Fruit fly (Drosophila melanogaster) whole organism, prepupa: Measurements from ENCODE around the gene CG13073.

Source experiments
- CG8319 ChIP-seq: fragments of 200-800 bp; sonication (Bioruptor generic); optimal IDR thresholded peaks from 3 replicates; lab custom pipeline; 2016; ENCODE audit warnings: missing biosample characterization, missing genetic modification characterization
- Lpt ChIP-seq: fragments of 200-800 bp; sonication (Bioruptor generic); optimal IDR thresholded peaks from 3 replicates; lab custom pipeline; 2016; ENCODE audit warnings: missing biosample characterization, missing genetic modification characterization
- Sox102F ChIP-seq: fragments of 200-800 bp; sonication (Bioruptor generic); optimal IDR thresholded peaks from 2 replicates; lab custom pipeline; 2016; ENCODE audit warnings: missing biosample characterization, mild to moderate bottlenecking, missing genetic modification characterization
- dsx ChIP-seq: fragments of 200-800 bp; optimal IDR thresholded peaks from 3 replicates; lab custom pipeline; 2019; ENCODE audit warnings: missing biosample characterization, mild to moderate bottlenecking, missing genetic modification characterization, moderate library complexity; ENCODE audit not compliant: poor library complexity, severe bottlenecking

dm6 chr3L:16201028-16201427 lies 16.1 kb downstream of the CG13073 start, which contains the start of gene dls:
- TF ChIP-seq Sox102F (GFP tag; lab: Kevin White, UChicago) (no peak), dsx (GFP tag; lab: Kevin White, UChicago) (no peak), Lpt (no peak), CG8319 (GFP tag; lab: Kevin White, UChicago) (no peak)
